Fruit fly (Drosophila melanogaster) whole organism, embryonic: Measurements from ENCODE around the gene Trim9.
A peak's percentile ranks its signal among the peaks of the same experiment; 100 is the strongest.

Experiments used
- Abd-B ChIP-seq: fragments of 200-800 bp; sonication (Bioruptor generic); optimal IDR thresholded peaks from 2 replicates; lab custom pipeline; 2018; ENCODE audit warnings: missing biosample characterization, mild to moderate bottlenecking, missing genetic modification characterization, moderate library complexity
- Asciz ChIP-seq: fragments of 200-800 bp; sonication (Bioruptor generic); optimal IDR thresholded peaks from 2 replicates; lab custom pipeline; 2017; ENCODE audit warnings: missing biosample characterization, mild to moderate bottlenecking, missing genetic modification characterization, missing genetic modification reagents
- CG11085 ChIP-seq: fragments of 200-800 bp; sonication (Bioruptor generic); IDR thresholded peaks from 2 replicates; pipeline ENCODE4 v1.3.6; 2022; ENCODE audit warnings: missing biosample characterization, missing genetic modification characterization
- CG11504 ChIP-seq: fragments of 200-800 bp; sonication (Bioruptor generic); optimal IDR thresholded peaks from 3 replicates; lab custom pipeline; 2019; ENCODE audit warnings: missing biosample characterization, mild to moderate bottlenecking, missing genetic modification characterization, moderate library complexity
- CG12391 ChIP-seq: fragments of 200-800 bp; sonication (Bioruptor generic); optimal IDR thresholded peaks from 3 replicates; lab custom pipeline; 2018; ENCODE audit warnings: missing biosample characterization, mild to moderate bottlenecking, missing genetic modification characterization, moderate library complexity
- CG12659 ChIP-seq: fragments of 200-800 bp; sonication (Bioruptor generic); optimal IDR thresholded peaks from 3 replicates; lab custom pipeline; 2017; ENCODE audit warnings: mild to moderate bottlenecking, missing biosample characterization, missing genetic modification reagents, missing genetic modification characterization
- CG13287 ChIP-seq: fragments of 200-800 bp; sonication (Bioruptor generic); IDR thresholded peaks from 2 replicates; pipeline ENCODE4 v1.3.6; 2022; ENCODE audit warnings: missing biosample characterization, missing genetic modification characterization; ENCODE audit not compliant: partially characterized antibody
- CG15601 ChIP-seq: fragments of 200-800 bp; sonication (Bioruptor generic); optimal IDR thresholded peaks from 3 replicates; lab custom pipeline; 2019; ENCODE audit warnings: missing biosample characterization, mild to moderate bottlenecking, missing genetic modification characterization, moderate library complexity
- CG1603 ChIP-seq: fragments of 200-800 bp; sonication (Bioruptor generic); optimal IDR thresholded peaks from 2 replicates; lab custom pipeline; 2019; ENCODE audit warnings: missing biosample characterization, mild to moderate bottlenecking, missing genetic modification characterization, moderate library complexity
- CG17359 ChIP-seq: fragments of 200-800 bp; sonication (Bioruptor generic); optimal IDR thresholded peaks from 3 replicates; lab custom pipeline; 2018; ENCODE audit warnings: missing biosample characterization, mild to moderate bottlenecking, missing genetic modification characterization, moderate library complexity
- CG17612 ChIP-seq: fragments of 200-800 bp; sonication (Bioruptor generic); IDR thresholded peaks from 2 replicates; pipeline ENCODE4 v1.3.6; 2022; ENCODE audit warnings: missing biosample characterization, missing genetic modification characterization
- CG31388 ChIP-seq: fragments of 200-800 bp; sonication (Bioruptor generic); optimal IDR thresholded peaks from 2 replicates; lab custom pipeline; 2016; ENCODE audit warnings: missing biosample characterization, missing genetic modification characterization
- CG43689 ChIP-seq: fragments of 200-800 bp; sonication (Bioruptor generic); IDR thresholded peaks from 2 replicates; pipeline ENCODE4 v1.3.6; 2022; ENCODE audit warnings: missing biosample characterization, missing genetic modification characterization
- CG6254 ChIP-seq: fragments of 200-800 bp; sonication (Bioruptor generic); optimal IDR thresholded peaks from 3 replicates; lab custom pipeline; 2017; ENCODE audit warnings: mild to moderate bottlenecking, missing biosample characterization, missing genetic modification reagents, missing genetic modification characterization
- CG6272 ChIP-seq: fragments of 200-800 bp; sonication (Bioruptor generic); IDR thresholded peaks from 2 replicates; pipeline ENCODE4 v1.3.6; 2022; ENCODE audit warnings: missing biosample characterization, missing genetic modification characterization
- CG7839 ChIP-seq: fragments of 200-800 bp; sonication (Bioruptor generic); optimal IDR thresholded peaks from 3 replicates; lab custom pipeline; 2018; ENCODE audit warnings: missing biosample characterization, mild to moderate bottlenecking, missing genetic modification characterization, moderate library complexity
- CG8290 ChIP-seq, 3 experiments: fragments of 200-800 bp; sonication (Bioruptor generic); optimal IDR thresholded peaks; 2 replicates each; lab custom pipeline; 2016 to 2019; ENCODE audit warnings: missing biosample characterization in 3 of 3, missing genetic modification characterization in 3 of 3, mild to moderate bottlenecking in 2 of 3, moderate library complexity in 1 of 3
- CG9876 ChIP-seq: fragments of 200-800 bp; sonication (Bioruptor generic); optimal IDR thresholded peaks from 2 replicates; lab custom pipeline; 2016; ENCODE audit warnings: missing biosample characterization, missing genetic modification characterization
- CTCF ChIP-seq: fragments of 200-800 bp; sonication (Bioruptor generic); optimal IDR thresholded peaks from 2 replicates; lab custom pipeline; 2017; ENCODE audit warnings: missing biosample characterization, mild to moderate bottlenecking, missing genetic modification characterization, moderate library complexity
- Dip3 ChIP-seq: fragments of 200-800 bp; sonication (Bioruptor generic); optimal IDR thresholded peaks from 3 replicates; lab custom pipeline; 2016; ENCODE audit warnings: missing biosample characterization, missing genetic modification characterization
- Doc3 ChIP-seq: fragments of 200-800 bp; sonication (Bioruptor generic); IDR thresholded peaks from 3 replicates; pipeline ENCODE4 v1.3.6; 2022; ENCODE audit warnings: missing biosample characterization, missing genetic modification characterization; ENCODE audit not compliant: partially characterized antibody
- ERR ChIP-seq: fragments of 200-800 bp; sonication (Bioruptor generic); optimal IDR thresholded peaks from 2 replicates; lab custom pipeline; 2016; ENCODE audit warnings: missing biosample characterization, missing genetic modification characterization
- Fer2 ChIP-seq: fragments of 200-800 bp; sonication (Bioruptor generic); optimal IDR thresholded peaks from 2 replicates; lab custom pipeline; 2018; ENCODE audit warnings: missing biosample characterization, mild to moderate bottlenecking, missing genetic modification characterization, moderate library complexity
- HLH4C ChIP-seq: fragments of 200-800 bp; sonication (Bioruptor generic); IDR thresholded peaks from 3 replicates; pipeline ENCODE4 v1.3.6; 2022; ENCODE audit warnings: missing biosample characterization, missing genetic modification characterization; ENCODE audit not compliant: partially characterized antibody
- HmgD ChIP-seq: fragments of 200-800 bp; sonication (Bioruptor generic); optimal IDR thresholded peaks from 3 replicates; lab custom pipeline; 2016; ENCODE audit warnings: missing biosample characterization, missing genetic modification characterization
- Hmr ChIP-seq: fragments of 200-800 bp; sonication (Bioruptor generic); optimal IDR thresholded peaks from 3 replicates; lab custom pipeline; 2017; ENCODE audit warnings: mild to moderate bottlenecking, missing biosample characterization, missing genetic modification reagents, missing genetic modification characterization
- Hmx ChIP-seq: fragments of 200-800 bp; sonication (Bioruptor generic); optimal IDR thresholded peaks from 2 replicates; lab custom pipeline; 2016; ENCODE audit warnings: missing biosample characterization, missing genetic modification characterization
- Neu2 ChIP-seq: fragments of 200-800 bp; sonication (Bioruptor generic); optimal IDR thresholded peaks from 3 replicates; lab custom pipeline; 2016; ENCODE audit warnings: missing biosample characterization, missing genetic modification characterization, borderline replicate concordance
- Oaz ChIP-seq: fragments of 200-800 bp; sonication (Bioruptor generic); IDR thresholded peaks from 2 replicates; pipeline ENCODE4 v1.3.6; 2022; ENCODE audit warnings: missing biosample characterization, missing genetic modification characterization
- Pdp1 ChIP-seq, 2 experiments: fragments of 200-800 bp; sonication (Bioruptor generic); optimal IDR thresholded peaks; 3 replicates each; lab custom pipeline; 2016; ENCODE audit warnings: missing biosample characterization in 2 of 2, missing genetic modification characterization in 2 of 2, mild to moderate bottlenecking in 1 of 2, moderate library complexity in 1 of 2
- Scr ChIP-seq: fragments of 200-800 bp; sonication (Bioruptor generic); IDR thresholded peaks from 2 replicates; pipeline ENCODE4 v1.3.6; 2022; ENCODE audit warnings: missing biosample characterization, missing genetic modification characterization; ENCODE audit not compliant: partially characterized antibody
- ab ChIP-seq: fragments of 200-800 bp; sonication (Bioruptor generic); optimal IDR thresholded peaks from 2 replicates; lab custom pipeline; 2016; ENCODE audit warnings: missing biosample characterization, missing genetic modification characterization
- ara ChIP-seq: fragments of 200-800 bp; sonication (Bioruptor generic); IDR thresholded peaks from 2 replicates; pipeline ENCODE4 v1.3.6; 2022; ENCODE audit warnings: missing biosample characterization, missing genetic modification characterization
- ase ChIP-seq: fragments of 200-800 bp; sonication (Bioruptor generic); IDR thresholded peaks from 3 replicates; pipeline ENCODE4 v1.3.6; 2022; ENCODE audit warnings: missing biosample characterization, missing genetic modification characterization
- bbx ChIP-seq: fragments of 200-800 bp; sonication (Bioruptor generic); IDR thresholded peaks from 2 replicates; pipeline ENCODE4 v1.3.6; 2022; ENCODE audit warnings: missing biosample characterization, missing genetic modification characterization; ENCODE audit not compliant: partially characterized antibody
- bsh ChIP-seq, 2 experiments: fragments of 200-800 bp; sonication (Bioruptor generic); optimal IDR thresholded peaks; 2 replicates each; lab custom pipeline; 2017 to 2018; ENCODE audit warnings: mild to moderate bottlenecking in 2 of 2, missing biosample characterization in 2 of 2, missing genetic modification characterization in 2 of 2, moderate library complexity in 1 of 2
- dan ChIP-seq: fragments of 200-800 bp; sonication (Bioruptor generic); IDR thresholded peaks from 2 replicates; pipeline ENCODE4 v1.3.6; 2022; ENCODE audit warnings: missing biosample characterization, missing genetic modification characterization
- dysf ChIP-seq: fragments of 200-800 bp; sonication (Bioruptor generic); IDR thresholded peaks from 3 replicates; pipeline ENCODE4 v1.3.6; 2022; ENCODE audit warnings: missing biosample characterization, missing genetic modification characterization
- fu2 ChIP-seq: fragments of 200-800 bp; sonication (Bioruptor generic); optimal IDR thresholded peaks from 2 replicates; lab custom pipeline; 2016; ENCODE audit warnings: missing biosample characterization, missing genetic modification characterization
- gt ChIP-seq: fragments of 200-800 bp; sonication (Bioruptor generic); IDR thresholded peaks from 2 replicates; pipeline ENCODE4 v1.3.6; 2022; ENCODE audit warnings: missing biosample characterization, missing genetic modification characterization
- mam ChIP-seq: fragments of 200-800 bp; sonication (Bioruptor generic); optimal IDR thresholded peaks from 3 replicates; lab custom pipeline; 2016; ENCODE audit warnings: missing biosample characterization, missing genetic modification characterization
- onecut ChIP-seq: fragments of 200-800 bp; sonication (Bioruptor generic); IDR thresholded peaks from 2 replicates; pipeline ENCODE4 v1.3.6; 2022; ENCODE audit warnings: missing biosample characterization, missing genetic modification characterization
- pan ChIP-seq, 4 experiments: fragments of >200 bp in 3 of 4; fragments of 200-800 bp in 1 of 4; sonication (Bioruptor generic) in 1 of 4; optimal IDR thresholded peaks in 3 of 4; IDR thresholded peaks in 1 of 4; 2 replicates each; pipeline versions ENCODE4 v1.3.6 to Lab custom; 2017 to 2022; ENCODE audit warnings: missing biosample characterization in 2 of 4, missing genetic modification characterization in 2 of 4, mixed read lengths in 1 of 4
- pita ChIP-seq: fragments of 200-800 bp; sonication (Bioruptor generic); optimal IDR thresholded peaks from 2 replicates; lab custom pipeline; 2017; ENCODE audit warnings: missing biosample characterization, mild to moderate bottlenecking, missing genetic modification characterization
- pnt ChIP-seq: fragments of 200-800 bp; sonication (Bioruptor generic); optimal IDR thresholded peaks from 3 replicates; lab custom pipeline; 2016; ENCODE audit warnings: missing biosample characterization, missing genetic modification characterization
- rib ChIP-seq: fragments of 200-800 bp; sonication (Bioruptor generic); IDR thresholded peaks from 2 replicates; pipeline ENCODE4 v1.3.6; 2022; ENCODE audit warnings: missing biosample characterization, missing genetic modification characterization
- slbo ChIP-seq: fragments of 200-800 bp; sonication (Bioruptor generic); IDR thresholded peaks from 2 replicates; pipeline ENCODE4 v1.3.6; 2022; ENCODE audit warnings: missing biosample characterization, missing genetic modification characterization
- stwl ChIP-seq: fragments of 200-800 bp; sonication (Bioruptor generic); optimal IDR thresholded peaks from 3 replicates; lab custom pipeline; 2018; ENCODE audit warnings: missing biosample characterization, mild to moderate bottlenecking, missing genetic modification characterization, moderate library complexity
- tna ChIP-seq: fragments of 200-800 bp; sonication (Bioruptor generic); IDR thresholded peaks from 2 replicates; pipeline ENCODE4 v1.3.6; 2022; ENCODE audit warnings: missing biosample characterization, missing genetic modification characterization; ENCODE audit not compliant: partially characterized antibody
- trem ChIP-seq: fragments of 200-800 bp; optimal IDR thresholded peaks from 3 replicates; lab custom pipeline; 2019; ENCODE audit warnings: missing biosample characterization, mild to moderate bottlenecking, missing genetic modification characterization, moderate library complexity

Gene Trim9

DNA sequence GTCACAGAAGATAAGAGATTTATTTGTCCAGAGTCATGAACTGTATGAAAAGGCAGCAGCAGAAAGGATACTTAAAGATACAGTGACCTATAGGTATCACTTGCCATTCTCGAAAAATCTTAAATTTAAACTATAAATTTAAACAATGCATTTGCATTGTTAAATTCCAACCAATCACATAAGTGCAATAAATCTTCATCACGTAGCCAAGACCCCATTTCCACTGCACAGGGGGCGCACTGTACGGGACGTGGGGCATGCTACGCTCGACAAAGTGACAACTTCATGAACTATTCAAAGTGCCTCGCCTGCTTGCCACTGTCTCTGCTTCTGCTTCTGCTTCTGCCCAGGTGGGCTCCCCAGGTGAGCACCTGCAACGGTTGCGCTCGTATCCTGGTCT is 10.6 kb downstream of the Trim9 start (continued):
- no peak for TF ChIP-seq rib (GFP tag; lab: Robert Waterston, UW)
- TF ChIP-seq Asciz, result no peak
- no peak for TF ChIP-seq Abd-B (GFP tag; lab: Kevin White, UChicago)
- TF ChIP-seq CG11504 (tag; lab: Kevin White, UChicago), result peak; percentile 21
- TF ChIP-seq CG11085 (GFP tag; lab: Robert Waterston, UW), result peak; percentile 51
- no peak for TF ChIP-seq mam (GFP tag; lab: Kevin White, UChicago)
- TF ChIP-seq pnt (GFP tag; lab: Kevin White, UChicago), result no peak
- TF ChIP-seq CG17612, result no peak
- TF ChIP-seq Oaz (GFP tag; lab: Robert Waterston, UW), result 0 out of 2 replicates have a peak, but pooled peaks have one; percentile 13
- no peak for TF ChIP-seq ase (GFP tag; lab: Robert Waterston, UW)
- no peak for TF ChIP-seq trem (tag; lab: Kevin White, UChicago)
- TF ChIP-seq CG17359 (tag; lab: Kevin White, UChicago), result peak; percentile 2
- TF ChIP-seq CG6272 (GFP tag; lab: Robert Waterston, UW), result no peak
- TF ChIP-seq CG7839, result no peak
- peak; percentile 1 for TF ChIP-seq CG1603
- TF ChIP-seq Doc3, result no peak
- no peak for TF ChIP-seq pita (GFP tag; lab: Kevin White, UChicago)
- TF ChIP-seq CTCF (GFP tag; lab: Kevin White, UChicago), result no peak
- no peak for TF ChIP-seq CG12659
- no peak for TF ChIP-seq CG15601 (tag; lab: Kevin White, UChicago)
- TF ChIP-seq ERR (GFP tag; lab: Kevin White, UChicago), result no peak
- no peak for TF ChIP-seq Dip3 (GFP tag; lab: Kevin White, UChicago)
- no peak for TF ChIP-seq Fer2 (tag; lab: Kevin White, UChicago)
- no peak for TF ChIP-seq ab (GFP tag; lab: Kevin White, UChicago)
- TF ChIP-seq onecut (GFP tag; lab: Robert Waterston, UW), result no peak
- TF ChIP-seq Hmx, result no peak
- no peak for TF ChIP-seq gt
- no peak for TF ChIP-seq CG8290 (GFP tag; optimal IDR thresholded peaks at IDR 0.05; lab: Kevin White, UChicago)
- no peak for TF ChIP-seq CG8290 (tag; optimal IDR thresholded peaks at IDR 0.05; lab: Kevin White, UChicago)
- TF ChIP-seq bbx (GFP tag; lab: Robert Waterston, UW), result no peak
- no peak for TF ChIP-seq Pdp1 (GFP tag; optimal IDR thresholded peaks at IDR 0.05; lab: Kevin White, UChicago)
- TF ChIP-seq CG9876 (GFP tag; lab: Kevin White, UChicago), result no peak
- TF ChIP-seq HLH4C (GFP tag; lab: Robert Waterston, UW), result no peak
- no peak for TF ChIP-seq CG31388
- TF ChIP-seq fu2 (GFP tag; lab: Kevin White, UChicago), result no peak
- no peak for TF ChIP-seq Neu2 (GFP tag; lab: Kevin White, UChicago)
- no peak for TF ChIP-seq HmgD (GFP tag; lab: Kevin White, UChicago)
- no peak for TF ChIP-seq Hmr (GFP tag; lab: Kevin White, UChicago)
- TF ChIP-seq bsh (GFP tag; optimal IDR thresholded peaks at IDR 0.05; lab: Kevin White, UChicago), result peak in 1 of 2 experiments; percentile 31
- TF ChIP-seq dysf, result peak; percentile 32; the same call in 1 of the 3 replicates
- no peak for TF ChIP-seq Scr
- no peak for TF ChIP-seq CG12391 (tag; lab: Kevin White, UChicago)
- TF ChIP-seq CG6254 (GFP tag; lab: Kevin White, UChicago), result no peak
- TF ChIP-seq CG43689 (GFP tag; lab: Robert Waterston, UW), result no peak
- peak; percentile 43; the same call in 1 of the 2 replicates for TF ChIP-seq slbo (GFP tag; lab: Robert Waterston, UW)
- TF ChIP-seq stwl (tag; lab: Kevin White, UChicago), result no peak
- TF ChIP-seq CG13287, result no peak
- TF ChIP-seq ara (GFP tag; lab: Robert Waterston, UW), result peak; percentile 47; the same call in 1 of the 2 replicates
- TF ChIP-seq pan (optimal IDR thresholded peaks at IDR 0.05; lab: Kevin White, UChicago), result no peak
- peak in 1 of 2 experiments; percentile 14 for TF ChIP-seq pan (GFP tag; optimal IDR thresholded peaks at IDR 0.05 in 1 of 2, IDR thresholded peaks at IDR 0.05 in 1 of 2)
- TF ChIP-seq dan (GFP tag; lab: Robert Waterston, UW), result no peak
- TF ChIP-seq tna (GFP tag; lab: Robert Waterston, UW), result no peak
